Worm (Caenorhabditis elegans) whole organism, young adult: ENCODE measurements around the gene ptr-3.
A peak's percentile ranks its signal among the peaks of the same experiment; 100 is the strongest.

Experiments
- K11D2.4 ChIP-seq: fragments of 200-800 bp; sonication (Bioruptor generic); IDR thresholded peaks from 2 replicates; pipeline ENCODE4 v1.3.6; 2022; ENCODE audit warnings: missing genetic modification reagents, missing genetic modification characterization, missing compliant biosample characterization
- Y79H2A.3 ChIP-seq: fragments of 200-800 bp; sonication (Bioruptor generic); conservative IDR thresholded peaks from 2 replicates; pipeline ENCODE4 v1.3.6; 2022; ENCODE audit warnings: missing genetic modification reagents, missing genetic modification characterization, missing compliant biosample characterization
- ZK185.1 ChIP-seq: sonication (generic microtip); optimal IDR thresholded peaks from 2 replicates; lab custom pipeline; 2016; ENCODE audit warnings: mild to moderate bottlenecking, missing genetic modification characterization, missing compliant biosample characterization; ENCODE audit not compliant: poor library complexity, severe bottlenecking
- atf-7 ChIP-seq: sonication (generic microtip); optimal IDR thresholded peaks from 2 replicates; lab custom pipeline; 2017; ENCODE audit warnings: mild to moderate bottlenecking, missing genetic modification characterization, missing compliant biosample characterization
- dpff-1 ChIP-seq: sonication (generic microtip); optimal IDR thresholded peaks from 2 replicates; lab custom pipeline; 2017; ENCODE audit warnings: mild to moderate bottlenecking, missing genetic modification characterization, missing compliant biosample characterization
- him-1 ChIP-seq: sonication (generic microtip); optimal IDR thresholded peaks from 2 replicates; lab custom pipeline; 2016; ENCODE audit warnings: missing genotype, missing genetic modification reagents, missing genetic modification characterization, missing compliant biosample characterization
- hmg-1.2 ChIP-seq: fragments of 200-800 bp; sonication (Bioruptor generic); IDR thresholded peaks from 2 replicates; pipeline ENCODE4 v1.3.6; 2022; ENCODE audit warnings: missing genetic modification reagents, missing genetic modification characterization, missing compliant biosample characterization
- mes-4 ChIP-seq: sonication (generic microtip); optimal IDR thresholded peaks from 2 replicates; lab custom pipeline; 2016; ENCODE audit warnings: missing genotype, missing genetic modification characterization, missing compliant biosample characterization
- nfya-1 ChIP-seq: sonication (generic microtip); optimal IDR thresholded peaks from 2 replicates; lab custom pipeline; 2017; ENCODE audit warnings: antibody characterized with exemption, missing compliant biosample characterization, missing genetic modification characterization, borderline replicate concordance; ENCODE audit not compliant: insufficient read depth
- nhr-90 ChIP-seq: sonication (generic microtip); optimal IDR thresholded peaks from 2 replicates; lab custom pipeline; 2016; ENCODE audit warnings: missing genotype, mild to moderate bottlenecking, missing genetic modification characterization, missing compliant biosample characterization
- ztf-22 ChIP-seq: fragments of 200-800 bp; sonication (Bioruptor generic); optimal IDR thresholded peaks from 2 replicates; lab custom pipeline; 2018; ENCODE audit warnings: mild to moderate bottlenecking, missing genetic modification characterization, moderate library complexity, missing compliant biosample characterization
- ztf-6 ChIP-seq: fragments of 200-800 bp; sonication (Bioruptor generic); IDR thresholded peaks from 2 replicates; pipeline ENCODE4 v1.3.6; 2022; ENCODE audit warnings: missing genetic modification reagents, missing genetic modification characterization, missing compliant biosample characterization

ptr-3 gene

DNA sequence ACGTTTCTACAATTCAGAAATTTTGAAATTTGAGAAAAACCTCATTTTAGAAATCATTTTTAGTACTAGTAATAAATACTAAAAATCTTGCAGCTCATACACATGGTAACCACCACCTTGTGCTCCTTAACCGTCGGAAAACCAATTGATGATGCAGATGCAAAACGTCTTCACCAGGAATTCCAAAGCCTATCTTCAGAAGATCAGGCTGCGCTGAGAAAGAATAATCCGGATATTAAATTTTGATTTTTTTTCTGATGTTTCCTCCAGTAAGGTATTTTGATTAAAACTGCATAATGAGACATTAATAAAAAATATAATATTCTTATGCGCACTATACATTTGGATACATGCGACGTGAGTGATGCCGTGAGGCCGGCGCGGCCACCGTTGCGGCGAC is 46.6 kb downstream of the ptr-3 start:
- TF ChIP-seq hmg-1.2 (GFP tag; lab: Robert Waterston, UW), result 0 out of 2 replicates have a peak, but pooled peaks have one; percentile 19
- no peak for TF ChIP-seq ZK185.1 (tag; lab: Kevin White, UChicago)

- no peak for TF ChIP-seq K11D2.4 (GFP tag; lab: Robert Waterston, UW)
- no peak for TF ChIP-seq nfya-1 (tag; lab: Kevin White, UChicago)
- no peak for TF ChIP-seq hmg-1.2 (GFP tag; lab: Robert Waterston, UW)
- no peak for TF ChIP-seq ztf-6 (GFP tag; lab: Robert Waterston, UW)
- TF ChIP-seq, all 124 proteins: peak for 0
These were observed 47.9 kb downstream of the ptr-3 start, which contains the start of gene far-7 for ce11 chrII:319459-319858. TSS of gene far-7 (plus strand) at chrII:319789.

ce11 chrII:313540-313939 is 53.8 kb downstream of the ptr-3 start:
- TF ChIP-seq ztf-22 (GFP tag; lab: Kevin White, UChicago), result no peak
- no peak for TF ChIP-seq dpff-1 (tag; lab: Kevin White, UChicago)
- TF ChIP-seq him-1 (tag; lab: Kevin White, UChicago), result no peak
- no peak for TF ChIP-seq atf-7 (tag; lab: Kevin White, UChicago)
- no peak for TF ChIP-seq Y79H2A.3 (GFP tag; lab: Robert Waterston, UW)
- TF ChIP-seq nhr-90 (tag; lab: Kevin White, UChicago), result no peak
- TF ChIP-seq mes-4 (tag; lab: Kevin White, UChicago), result no peak
